Fruit fly (Drosophila melanogaster): ENCODE data around the gene pb.

Gene pb

DNA sequence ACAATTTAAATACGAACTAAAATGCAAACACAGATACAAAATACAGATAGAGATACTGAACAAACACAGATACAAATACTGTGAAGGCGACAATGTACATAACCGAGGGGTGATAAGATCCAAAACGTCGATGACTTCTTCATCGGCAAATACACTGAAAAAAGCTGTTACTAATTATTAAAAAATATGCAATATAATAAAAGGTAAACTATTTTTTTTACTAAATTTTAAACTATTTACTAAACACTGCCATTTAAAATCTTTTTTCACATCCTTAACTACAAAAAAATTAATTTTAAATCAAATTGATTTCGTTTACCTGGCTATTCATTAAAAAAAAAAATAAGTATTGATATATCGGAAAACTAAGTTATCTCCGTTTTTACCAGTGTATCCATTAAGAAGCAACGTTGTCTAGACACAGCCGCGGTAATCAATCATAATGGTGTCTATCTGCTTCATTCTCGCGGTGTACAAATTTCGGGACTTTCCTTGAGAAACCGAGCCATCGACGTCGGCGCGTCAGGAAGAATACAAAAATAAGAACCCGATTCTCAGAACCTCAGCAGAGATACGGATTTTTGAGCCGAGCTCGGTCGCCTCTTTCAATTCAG, 21.0 kb upstream of the pb start (continued):
- TF ChIP-seq dsx (GFP tag; optimal IDR thresholded peaks at IDR 0.05; ENCODE audit: poor library complexity, severe bottlenecking) (peak; percentile 74), Smox (GFP tag; optimal IDR thresholded peaks at IDR 0.05) (peak; percentile 80), Hr38 (GFP tag; optimal IDR thresholded peaks at IDR 0.05) (no peak), Ets21C (GFP tag; optimal IDR thresholded peaks at IDR 0.05) (peak; percentile 56), topi (GFP tag; optimal IDR thresholded peaks at IDR 0.05) (peak; percentile 84), fd59A (GFP tag; optimal IDR thresholded peaks at IDR 0.05) (peak; percentile 44), CG8319 (GFP tag; optimal IDR thresholded peaks at IDR 0.05) (peak; percentile 53), acj6 (GFP tag; optimal IDR thresholded peaks at IDR 0.05) (peak; percentile 80), CG4318 (GFP tag; optimal IDR thresholded peaks at IDR 0.05) (peak; percentile 64), vri (GFP tag; optimal IDR thresholded peaks at IDR 0.05) (peak; percentile 57), eg (GFP tag; IDR thresholded peaks at IDR 0.05) (peak; percentile 65; the same call in 2 of the 3 replicates), CG31627 (GFP tag; optimal IDR thresholded peaks at IDR 0.05) (peak; percentile 74), salr (GFP tag; optimal IDR thresholded peaks at IDR 0.05) (peak in 1 of 2 experiments; percentile 71), CG34406 (GFP tag; optimal IDR thresholded peaks at IDR 0.05) (peak; percentile 81), pdm3 (GFP tag; optimal IDR thresholded peaks at IDR 0.05) (peak; percentile 72), CG7368 (GFP tag; optimal IDR thresholded peaks at IDR 0.05) (peak; percentile 55), cyc (GFP tag; optimal IDR thresholded peaks at IDR 0.05) (peak; percentile 77), Eip75B (GFP tag; optimal IDR thresholded peaks at IDR 0.05) (peak; percentile 59), Sox15 (GFP tag; optimal IDR thresholded peaks at IDR 0.05) (peak; percentile 58), svp (GFP tag) (peak; percentile 93), Ets96B (tag; optimal IDR thresholded peaks at IDR 0.05) (peak; percentile 82), CG16779 (tag; optimal IDR thresholded peaks at IDR 0.05) (peak; percentile 39), Met (GFP tag; optimal IDR thresholded peaks at IDR 0.05) (peak; percentile 84), CG11902 (GFP tag; optimal IDR thresholded peaks at IDR 0.05) (peak; percentile 42), CG32006 (GFP tag; optimal IDR thresholded peaks at IDR 0.05) (peak; percentile 81), fd85E (GFP tag; optimal IDR thresholded peaks at IDR 0.05) (peak; percentile 32), achi (GFP tag; optimal IDR thresholded peaks at IDR 0.05) (peak; percentile 80), dac (GFP tag; optimal IDR thresholded peaks at IDR 0.05) (no peak), Eip93F (GFP tag; optimal IDR thresholded peaks at IDR 0.05) (peak; percentile 26), fkh (GFP tag; optimal IDR thresholded peaks at IDR 0.05) (peak; percentile 91)

DNA sequence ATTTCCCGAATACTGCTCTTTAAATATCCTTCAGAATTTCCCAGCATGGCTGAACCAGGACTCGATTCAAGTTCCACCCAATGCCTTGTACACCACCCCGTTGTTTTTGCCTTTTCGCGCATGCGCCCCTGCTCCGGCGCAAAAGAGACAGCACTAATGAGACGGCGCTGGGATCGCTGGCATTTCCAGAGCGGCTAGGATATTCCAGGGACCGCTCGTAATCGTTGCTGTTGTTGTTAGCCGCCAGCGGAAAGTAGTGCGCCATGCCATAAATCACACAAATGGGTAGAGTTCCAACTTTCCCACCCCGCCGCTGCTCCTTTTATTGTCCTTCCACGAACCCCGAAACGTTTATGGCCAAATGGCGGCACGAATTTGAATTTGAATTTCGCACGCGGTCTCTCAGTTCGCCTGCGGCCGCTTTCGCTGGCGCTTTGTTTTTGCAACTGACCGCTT, 20.4 kb upstream of the pb start, which contains the start of gene Ama:
Ama (plus strand) TSS at position 406 of the 456 bp plus-strand sequence.
- TF ChIP-seq eg (GFP tag; IDR thresholded peaks at IDR 0.05) (no peak), Blimp-1 (GFP tag; optimal IDR thresholded peaks at IDR 0.05) (no peak), fkh (GFP tag; optimal IDR thresholded peaks at IDR 0.05) (no peak), Hr39 (GFP tag; optimal IDR thresholded peaks at IDR 0.05) (no peak), CG3919 (GFP tag; optimal IDR thresholded peaks at IDR 0.05) (no peak), topi (GFP tag; optimal IDR thresholded peaks at IDR 0.05) (no peak), achi (GFP tag; optimal IDR thresholded peaks at IDR 0.05) (no peak), dsx (GFP tag; optimal IDR thresholded peaks at IDR 0.05; ENCODE audit: poor library complexity, severe bottlenecking) (no peak), OdsH (GFP tag; optimal IDR thresholded peaks at IDR 0.05) (no peak), CG16779 (tag; optimal IDR thresholded peaks at IDR 0.05) (no peak), Lpt (GFP tag; optimal IDR thresholded peaks at IDR 0.05) (no peak), CG7368 (GFP tag; optimal IDR thresholded peaks at IDR 0.05) (no peak)

DNA sequence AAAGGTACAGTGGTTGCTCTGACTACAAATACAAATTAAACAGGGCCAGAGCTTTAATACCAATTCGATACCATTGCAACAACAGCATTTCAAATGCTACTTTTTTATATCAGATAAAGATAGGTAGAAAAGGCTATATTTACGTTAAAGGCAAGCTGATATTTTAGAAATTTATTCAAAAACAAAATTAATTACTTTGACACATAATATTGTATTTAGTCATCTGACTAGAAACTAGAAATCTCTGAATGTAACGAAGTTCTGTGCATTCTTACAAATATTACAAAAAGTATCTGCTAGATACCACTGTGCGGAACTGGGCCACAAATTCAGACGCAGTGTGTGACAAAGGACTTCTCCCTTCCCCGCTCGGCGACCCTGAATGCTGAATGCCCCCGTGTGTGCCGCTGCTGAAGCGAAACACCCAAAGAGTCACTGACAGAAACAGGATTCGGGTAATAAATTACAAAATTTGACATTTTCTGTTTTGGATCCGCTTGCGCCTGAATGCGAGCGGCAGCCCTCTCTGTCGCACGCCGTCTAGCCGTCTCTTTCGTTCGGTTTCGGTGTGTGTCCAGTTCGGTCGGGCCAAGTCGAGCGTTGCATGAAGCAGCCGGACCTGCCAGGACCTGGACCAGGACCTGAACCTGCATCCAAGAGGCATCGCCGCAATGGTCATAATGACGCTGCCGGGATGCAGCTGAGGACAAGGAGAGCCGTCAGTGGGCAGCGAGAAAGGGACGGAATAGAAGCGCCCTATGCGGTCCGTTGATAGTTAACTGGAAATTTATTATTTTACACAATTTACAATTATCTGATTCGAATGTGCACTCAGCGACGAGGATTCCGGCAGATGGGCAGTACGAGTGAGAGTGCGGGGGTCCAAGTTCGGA, 19.1 kb upstream of the pb start:
- TF ChIP-seq OdsH (GFP tag; optimal IDR thresholded peaks at IDR 0.05) (peak; percentile 18), CG7368 (GFP tag; optimal IDR thresholded peaks at IDR 0.05) (no peak), CG8632 (GFP tag; optimal IDR thresholded peaks at IDR 0.05) (peak; percentile 16), Hr39 (GFP tag; optimal IDR thresholded peaks at IDR 0.05) (peak; percentile 24), cyc (GFP tag; optimal IDR thresholded peaks at IDR 0.05) (peak; percentile 19), ss (GFP tag; optimal IDR thresholded peaks at IDR 0.05) (peak; percentile 40 to 56), CG1621 (tag; optimal IDR thresholded peaks at IDR 0.05) (no peak), eg (GFP tag; IDR thresholded peaks at IDR 0.05) (no peak), spab (GFP tag; optimal IDR thresholded peaks at IDR 0.05) (peak; percentile 38), Hr38 (GFP tag; optimal IDR thresholded peaks at IDR 0.05) (no peak), Ets21C (GFP tag; optimal IDR thresholded peaks at IDR 0.05) (peak; percentile 1), CG3032 (tag; optimal IDR thresholded peaks at IDR 0.05) (peak; percentile 44), CG11294 (GFP tag; IDR thresholded peaks at IDR 0.05) (no peak), dsx (GFP tag; optimal IDR thresholded peaks at IDR 0.05; ENCODE audit: poor library complexity, severe bottlenecking) (peak; percentile 29), CG10631 (GFP tag; optimal IDR thresholded peaks at IDR 0.05) (peak; percentile 14), Gug (GFP tag; IDR thresholded peaks at IDR 0.05) (no peak), CG15336 (GFP tag; IDR thresholded peaks at IDR 0.05) (no peak)
